Fruit fly (Drosophila melanogaster): ENCODE results near the gene sens.

The sens gene

DNA sequence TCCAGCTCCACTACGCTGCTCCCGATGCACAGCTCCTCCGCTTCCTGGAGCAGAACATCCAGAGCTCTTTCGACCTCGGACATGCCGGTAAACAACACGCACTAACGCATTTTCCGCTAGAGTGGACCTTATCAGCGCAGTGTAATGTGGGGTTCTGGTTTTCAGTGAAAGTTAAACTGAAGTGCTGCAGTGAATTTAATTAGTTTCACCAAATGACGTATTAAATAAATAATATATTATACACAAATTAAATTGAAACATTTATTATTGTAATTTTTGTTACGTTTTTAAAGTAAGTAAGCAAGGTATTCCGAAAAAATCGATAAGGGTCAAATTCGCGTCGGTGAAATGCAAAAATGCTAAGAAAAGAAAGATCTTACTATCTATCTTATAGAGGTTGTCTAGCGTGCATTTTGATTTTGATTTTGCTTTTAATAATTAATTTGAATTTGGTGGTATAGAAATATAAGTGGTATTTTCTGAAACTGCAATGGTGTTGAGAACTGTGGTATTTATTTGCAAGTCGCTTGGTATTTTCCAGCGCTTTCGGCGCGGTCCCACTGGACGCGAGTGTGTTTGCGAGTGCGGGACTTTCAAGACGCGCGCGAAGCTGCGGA, 49.4 kb upstream of the sens start, which contains the start of the genes JMJD7 and CG10738 (continued):
- TF ChIP-seq CG11504 (tag; optimal IDR thresholded peaks at IDR 0.05) (peak; percentile 81), gsb-n (tag; optimal IDR thresholded peaks at IDR 0.05) (no peak), CG13775 (GFP tag; optimal IDR thresholded peaks at IDR 0.05) (peak; percentile 28), CG6272 (GFP tag; IDR thresholded peaks at IDR 0.05) (peak; percentile 69; the same call in 1 of the 2 replicates), CG1792 (GFP tag; optimal IDR thresholded peaks at IDR 0.05) (no peak), ind (GFP tag; optimal IDR thresholded peaks at IDR 0.05) (peak; percentile 68), chif (GFP tag; optimal IDR thresholded peaks at IDR 0.05) (no peak), Hr3 (GFP tag; optimal IDR thresholded peaks at IDR 0.05) (no peak), sob (GFP tag; IDR thresholded peaks at IDR 0.05) (peak; percentile 79), tx (GFP tag; optimal IDR thresholded peaks at IDR 0.05) (no peak), CG17568 (GFP tag; optimal IDR thresholded peaks at IDR 0.05) (no peak), CG33557 (GFP tag; optimal IDR thresholded peaks at IDR 0.05) (no peak), Dll (GFP tag; IDR thresholded peaks at IDR 0.05; ENCODE audit: partially characterized antibody) (no peak), tap (tag; optimal IDR thresholded peaks at IDR 0.05) (peak; percentile 68), CG17328 (GFP tag; IDR thresholded peaks at IDR 0.05) (peak; percentile 62), kah (GFP tag; optimal IDR thresholded peaks at IDR 0.05) (peak; percentile 18), CG12071 (GFP tag; optimal IDR thresholded peaks at IDR 0.05) (peak; percentile 63), CG17361 (GFP tag; IDR thresholded peaks at IDR 0.05) (peak; percentile 42; the same call in 1 of the 3 replicates), CG14710 (tag; optimal IDR thresholded peaks at IDR 0.05) (peak; percentile 84), pfk (GFP tag; optimal IDR thresholded peaks at IDR 0.05) (no peak), dmrt99B (tag; optimal IDR thresholded peaks at IDR 0.05) (peak; percentile 18), ro (GFP tag; IDR thresholded peaks at IDR 0.05) (0 out of 2 replicates have a peak, but pooled peaks have one; percentile 16), abd-A (tag; optimal IDR thresholded peaks at IDR 0.05) (no peak), CG34224 (GFP tag; IDR thresholded peaks at IDR 0.05; ENCODE audit: partially characterized antibody) (no peak), Dad (GFP tag; optimal IDR thresholded peaks at IDR 0.05) (no peak), ssp (GFP tag; IDR thresholded peaks at IDR 0.05) (peak; percentile 37), CG11247 (GFP tag; IDR thresholded peaks at IDR 0.05) (peak; percentile 67), Drgx (GFP tag; IDR thresholded peaks at IDR 0.05) (peak; percentile 78), CG1602 (GFP tag; optimal IDR thresholded peaks at IDR 0.05) (no peak), pzg (GFP tag; optimal IDR thresholded peaks at IDR 0.05) (peak; percentile 64), pum (GFP tag; optimal IDR thresholded peaks at IDR 0.05) (no peak), MBD-R2 (GFP tag; IDR thresholded peaks at IDR 0.05) (peak; percentile 85), CG33213 (GFP tag; optimal IDR thresholded peaks at IDR 0.05) (no peak), Opbp (GFP tag; IDR thresholded peaks at IDR 0.05; ENCODE audit: partially characterized antibody) (0 out of 3 replicates have a peak, but pooled peaks have one; percentile 35), ftz-f1 (GFP tag; optimal IDR thresholded peaks at IDR 0.05) (peak; percentile 56), shn (GFP tag; optimal IDR thresholded peaks at IDR 0.05) (peak; percentile 12), ATbp (GFP tag; optimal IDR thresholded peaks at IDR 0.05) (peak; percentile 55), vfl (GFP tag; optimal IDR thresholded peaks at IDR 0.05) (no peak), CG14050 (GFP tag; IDR thresholded peaks at IDR 0.05) (peak; percentile 63; the same call in 2 of the 3 replicates), lov (optimal IDR thresholded peaks at IDR 0.05) (no peak), lov (GFP tag; IDR thresholded peaks at IDR 0.05) (peak; percentile 30; the same call in 1 of the 3 replicates), ewg (GFP tag; optimal IDR thresholded peaks at IDR 0.05) (no peak), Asciz (GFP tag; optimal IDR thresholded peaks at IDR 0.05) (no peak), da (GFP tag; optimal IDR thresholded peaks at IDR 0.05) (no peak), CG31388 (GFP tag; optimal IDR thresholded peaks at IDR 0.05) (peak; percentile 36), fd64A (GFP tag; optimal IDR thresholded peaks at IDR 0.05) (no peak), prd (optimal IDR thresholded peaks at IDR 0.05) (no peak), prd (GFP tag; IDR thresholded peaks at IDR 0.05) (peak; percentile 64), ab (GFP tag; optimal IDR thresholded peaks at IDR 0.05) (no peak), CG42726 (GFP tag; IDR thresholded peaks at IDR 0.05; ENCODE audit: partially characterized antibody) (no peak)
